Comparison of ENCODE assay signal across 2 fruit fly cellular contexts in the genomic region with DNA sequence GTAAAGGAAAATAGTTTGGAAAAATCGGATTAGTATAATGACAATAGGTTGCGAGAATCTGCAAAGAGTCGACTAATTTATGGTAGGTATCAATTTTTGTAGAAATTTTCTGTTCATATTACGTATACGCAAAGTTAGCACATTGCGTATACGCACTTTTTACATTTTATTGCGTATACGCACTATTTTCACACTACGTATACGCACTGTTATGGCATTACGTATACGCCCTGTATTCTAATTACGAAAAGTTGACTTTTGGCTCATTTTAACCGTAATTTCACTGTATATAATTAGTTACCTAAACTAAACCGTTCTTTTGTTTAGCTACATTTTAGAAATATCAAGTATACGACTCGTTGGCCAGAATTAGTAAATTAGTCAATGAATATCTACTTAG.
TF ChIP-seq lines count a peak whose summit lies in the region.

No protein-coding gene starts in this region.

- no peak for TF ChIP-seq CTCF in whole organism, embryonic (GFP tag; optimal IDR thresholded peaks at IDR 0.05; lab: Kevin White, UChicago)

TF ChIP-seq in whole organism, embryonic, 481 proteins besides CTCF, POLR2A, EP300 and RAD21:
- TF ChIP-seq Xrp1 (GFP tag; IDR thresholded peaks at IDR 0.05; lab: Robert Waterston, UW) (0 out of 2 replicates have a peak, but pooled peaks have one; percentile 11), CG9437 (GFP tag; optimal IDR thresholded peaks at IDR 0.05; lab: Kevin White, UChicago) (peak; percentile 60), CG7372 (GFP tag; IDR thresholded peaks at IDR 0.05; lab: Robert Waterston, UW) (peak; percentile 93), Pdp1 (GFP tag; optimal IDR thresholded peaks at IDR 0.05; lab: Kevin White, UChicago) (peak in 1 of 2 experiments; percentile 19), zen (tag; optimal IDR thresholded peaks at IDR 0.05; lab: Kevin White, UChicago) (peak; percentile 16), CG7271 (tag; optimal IDR thresholded peaks at IDR 0.05; lab: Kevin White, UChicago) (peak; percentile 38), fd102C (GFP tag; optimal IDR thresholded peaks at IDR 0.05; lab: Kevin White, UChicago) (peak; percentile 56), CG12744 (GFP tag; optimal IDR thresholded peaks at IDR 0.05; lab: Kevin White, UChicago) (peak; percentile 56), slp2 (GFP tag; optimal IDR thresholded peaks at IDR 0.05; lab: Kevin White, UChicago) (no peak), org-1 (GFP tag; optimal IDR thresholded peaks at IDR 0.05; lab: Kevin White, UChicago) (no peak), CG10979 (tag; optimal IDR thresholded peaks at IDR 0.05; lab: Kevin White, UChicago) (peak; percentile 54), emc (GFP tag; optimal IDR thresholded peaks at IDR 0.05; lab: Kevin White, UChicago) (no peak), Hmx (GFP tag; optimal IDR thresholded peaks at IDR 0.05; lab: Kevin White, UChicago) (no peak)

TF ChIP-seq in whole organism, prepupa, 60 proteins besides CTCF, POLR2A, EP300 and RAD21:
- TF ChIP-seq CG3032 (tag; optimal IDR thresholded peaks at IDR 0.05; lab: Kevin White, UChicago) (no peak), svp (GFP tag; lab: Kevin White, UChicago) (peak; percentile 2)
